Fruit fly (Drosophila melanogaster): ENCODE results near the gene CG32201.

CG32201 gene

dm6 chr3L:18625786-18626185 is 16.4 kb downstream of the CG32201 start, which contains the start of gene MYPT-75D (continued):
- TF ChIP-seq Hmx (GFP tag; optimal IDR thresholded peaks at IDR 0.05), result no peak
- no peak for TF ChIP-seq en (GFP tag; optimal IDR thresholded peaks at IDR 0.05)
- peak; percentile 16 for TF ChIP-seq CG8290 (GFP tag; optimal IDR thresholded peaks at IDR 0.05)
- peak; percentile 22 to 87 for TF ChIP-seq CG8290 (tag; optimal IDR thresholded peaks at IDR 0.05)
- peak; percentile 57 for TF ChIP-seq kni (GFP tag; optimal IDR thresholded peaks at IDR 0.05)
- TF ChIP-seq CG18619 (GFP tag; optimal IDR thresholded peaks at IDR 0.05), result no peak
- TF ChIP-seq lab (GFP tag; optimal IDR thresholded peaks at IDR 0.05), result peak; percentile 28
- no peak for TF ChIP-seq tx (GFP tag; optimal IDR thresholded peaks at IDR 0.05)
- TF ChIP-seq wor (GFP tag; IDR thresholded peaks at IDR 0.05), result no peak
- TF ChIP-seq psq (GFP tag; optimal IDR thresholded peaks at IDR 0.05), result peak; percentile 8
- peak; percentile 32 for TF ChIP-seq CG12071 (GFP tag; optimal IDR thresholded peaks at IDR 0.05)
- no peak for TF ChIP-seq CG4730 (GFP tag; IDR thresholded peaks at IDR 0.05)
- peak; percentile 7 for TF ChIP-seq schlank (tag; optimal IDR thresholded peaks at IDR 0.05)
- peak; percentile 90 for TF ChIP-seq CG16813 (GFP tag; IDR thresholded peaks at IDR 0.05; ENCODE audit: partially characterized antibody)
- TF ChIP-seq hth (optimal IDR thresholded peaks at IDR 0.05), result no peak
- peak; percentile 68 for TF ChIP-seq HmgZ (tag; optimal IDR thresholded peaks at IDR 0.05)
- TF ChIP-seq CG18476 (GFP tag; optimal IDR thresholded peaks at IDR 0.05), result no peak
- TF ChIP-seq bigmax (GFP tag; optimal IDR thresholded peaks at IDR 0.05), result no peak
- peak; percentile 35 for TF ChIP-seq CG4707 (GFP tag; optimal IDR thresholded peaks at IDR 0.05)
- TF ChIP-seq zen (tag; optimal IDR thresholded peaks at IDR 0.05), result peak; percentile 17
- TF ChIP-seq CG4360 (GFP tag; IDR thresholded peaks at IDR 0.05), result no peak
- no peak for TF ChIP-seq Atf-2 (GFP tag; optimal IDR thresholded peaks at IDR 0.05)
- TF ChIP-seq Dll (GFP tag; IDR thresholded peaks at IDR 0.05; ENCODE audit: partially characterized antibody), result peak; percentile 91
- no peak for TF ChIP-seq Ada2b (GFP tag; IDR thresholded peaks at IDR 0.05)
- TF ChIP-seq Mrtf (GFP tag; IDR thresholded peaks at IDR 0.05), result no peak
- peak; percentile 31 for TF ChIP-seq CG11723 (GFP tag; optimal IDR thresholded peaks at IDR 0.05)
- TF ChIP-seq CG14860 (GFP tag; IDR thresholded peaks at IDR 0.05; ENCODE audit: partially characterized antibody), result peak; percentile 79
- TF ChIP-seq fd96Cb (tag; optimal IDR thresholded peaks at IDR 0.05), result no peak
- no peak for TF ChIP-seq Bteb2 (GFP tag; optimal IDR thresholded peaks at IDR 0.05)
- TF ChIP-seq Ets65A (GFP tag), result no peak
- peak; percentile 47 for TF ChIP-seq Meics (GFP tag; optimal IDR thresholded peaks at IDR 0.05)
- no peak for TF ChIP-seq CG7556 (GFP tag; optimal IDR thresholded peaks at IDR 0.05)
- peak; percentile 6 for TF ChIP-seq CG10979 (tag; optimal IDR thresholded peaks at IDR 0.05)
- no peak for TF ChIP-seq Sox102F (GFP tag; optimal IDR thresholded peaks at IDR 0.05)
- TF ChIP-seq caup (GFP tag; optimal IDR thresholded peaks at IDR 0.05; ENCODE audit: severe bottlenecking), result peak; percentile 23
- peak; percentile 30 for TF ChIP-seq Hmr (GFP tag; optimal IDR thresholded peaks at IDR 0.05)
- peak; percentile 32 for TF ChIP-seq CG7987 (GFP tag; optimal IDR thresholded peaks at IDR 0.05)

dm6 chr3L:18626451-18627079 is 17.1 kb downstream of the CG32201 start:
- TF ChIP-seq sens (GFP tag) (peak; percentile 34), Ets65A (GFP tag) (peak; percentile 57), CG4707 (GFP tag; optimal IDR thresholded peaks at IDR 0.05) (no peak), Drgx (GFP tag; IDR thresholded peaks at IDR 0.05) (peak; percentile 49; the same call in 1 of the 2 replicates), cad (GFP tag; optimal IDR thresholded peaks at IDR 0.05) (no peak), CG15601 (tag; optimal IDR thresholded peaks at IDR 0.05) (peak; percentile 57), CG14014 (GFP tag; IDR thresholded peaks at IDR 0.05) (0 out of 2 replicates have a peak, but pooled peaks have one; percentile 23), so (GFP tag; IDR thresholded peaks at IDR 0.05) (0 out of 3 replicates have a peak, but pooled peaks have one; percentile 10), Usf (GFP tag; optimal IDR thresholded peaks at IDR 0.05) (no peak)
